Fruit fly (Drosophila melanogaster) whole organism, embryonic: ENCODE data around the gene CG11378.

Source experiments
- Atf6 ChIP-seq: fragments of 200-800 bp; sonication (Bioruptor generic); IDR thresholded peaks from 2 replicates; pipeline ENCODE4 v1.3.6; 2022; ENCODE audit warnings: missing biosample characterization, missing genetic modification characterization
- CG10267 ChIP-seq: fragments of 200-800 bp; sonication (Bioruptor generic); optimal IDR thresholded peaks from 2 replicates; lab custom pipeline; 2018; ENCODE audit warnings: missing biosample characterization, mild to moderate bottlenecking, missing genetic modification characterization, moderate library complexity
- CG11398 ChIP-seq: fragments of 200-800 bp; sonication (Bioruptor generic); optimal IDR thresholded peaks from 2 replicates; lab custom pipeline; 2016; ENCODE audit warnings: missing biosample characterization, missing genetic modification characterization
- CG11560 ChIP-seq: fragments of 200-800 bp; sonication (Bioruptor generic); IDR thresholded peaks from 3 replicates; pipeline ENCODE4 v1.3.6; 2022; ENCODE audit warnings: missing biosample characterization, missing genetic modification characterization
- CG12769 ChIP-seq: fragments of 200-800 bp; sonication (Bioruptor generic); optimal IDR thresholded peaks from 2 replicates; lab custom pipeline; 2019; ENCODE audit warnings: missing biosample characterization, mild to moderate bottlenecking, missing genetic modification characterization, moderate library complexity
- CG13296 ChIP-seq: fragments of 200-800 bp; sonication (Bioruptor generic); optimal IDR thresholded peaks from 3 replicates; lab custom pipeline; 2018; ENCODE audit warnings: missing biosample characterization, mild to moderate bottlenecking, missing genetic modification characterization
- CG14667 ChIP-seq: fragments of 200-800 bp; sonication (Bioruptor generic); IDR thresholded peaks from 2 replicates; pipeline ENCODE4 v1.3.6; 2022; ENCODE audit warnings: missing biosample characterization, missing genetic modification characterization
- CG1647 ChIP-seq: fragments of 200-800 bp; sonication (Bioruptor generic); optimal IDR thresholded peaks from 3 replicates; lab custom pipeline; 2016; ENCODE audit warnings: missing biosample characterization, missing genetic modification characterization
- CG17359 ChIP-seq: fragments of 200-800 bp; sonication (Bioruptor generic); optimal IDR thresholded peaks from 3 replicates; lab custom pipeline; 2018; ENCODE audit warnings: missing biosample characterization, mild to moderate bottlenecking, missing genetic modification characterization, moderate library complexity
- CG17912 ChIP-seq: fragments of 200-800 bp; sonication (Bioruptor generic); optimal IDR thresholded peaks from 2 replicates; lab custom pipeline; 2018; ENCODE audit warnings: missing biosample characterization, mild to moderate bottlenecking, missing genetic modification characterization
- CG18262 ChIP-seq: fragments of 200-800 bp; optimal IDR thresholded peaks from 3 replicates; lab custom pipeline; 2019; ENCODE audit warnings: missing biosample characterization, mild to moderate bottlenecking, missing genetic modification characterization, moderate library complexity
- CG1832 ChIP-seq: fragments of 200-800 bp; sonication (Bioruptor generic); optimal IDR thresholded peaks from 2 replicates; lab custom pipeline; 2017; ENCODE audit warnings: missing biosample characterization, mild to moderate bottlenecking, missing genetic modification characterization, inconsistent platforms
- CG2120 ChIP-seq: fragments of 200-800 bp; sonication (Bioruptor generic); optimal IDR thresholded peaks from 3 replicates; lab custom pipeline; 2016; ENCODE audit warnings: missing biosample characterization, missing genetic modification characterization
- CG2202 ChIP-seq: fragments of 200-800 bp; sonication (Bioruptor generic); optimal IDR thresholded peaks from 2 replicates; lab custom pipeline; 2018; ENCODE audit warnings: missing biosample characterization, mild to moderate bottlenecking, missing genetic modification characterization
- CG33213 ChIP-seq: fragments of 200-800 bp; sonication (Bioruptor generic); optimal IDR thresholded peaks from 3 replicates; lab custom pipeline; 2016; ENCODE audit warnings: missing biosample characterization, missing genetic modification characterization
- CG4360 ChIP-seq: fragments of 200-800 bp; sonication (Bioruptor generic); IDR thresholded peaks from 2 replicates; pipeline ENCODE4 v1.3.6; 2022; ENCODE audit warnings: missing biosample characterization, missing genetic modification characterization
- CG6683 ChIP-seq: fragments of 200-800 bp; sonication (Bioruptor generic); optimal IDR thresholded peaks from 2 replicates; lab custom pipeline; 2017; ENCODE audit warnings: missing biosample characterization, mild to moderate bottlenecking, missing genetic modification characterization, missing genetic modification reagents
- CG8290 ChIP-seq, 3 experiments: fragments of 200-800 bp; sonication (Bioruptor generic); optimal IDR thresholded peaks; 2 replicates each; lab custom pipeline; 2016 to 2019; ENCODE audit warnings: missing biosample characterization in 3 of 3, missing genetic modification characterization in 3 of 3, mild to moderate bottlenecking in 2 of 3, moderate library complexity in 1 of 3
- CG8478 ChIP-seq: fragments of >200 bp; optimal IDR thresholded peaks from 2 replicates; lab custom pipeline; 2018
- CG8924 ChIP-seq: fragments of 200-800 bp; optimal IDR thresholded peaks from 3 replicates; lab custom pipeline; 2019; ENCODE audit warnings: missing biosample characterization, mild to moderate bottlenecking, missing genetic modification characterization, moderate library complexity
- CG9817 ChIP-seq: fragments of 200-800 bp; sonication (Bioruptor generic); optimal IDR thresholded peaks from 2 replicates; lab custom pipeline; 2018; ENCODE audit warnings: missing biosample characterization, mild to moderate bottlenecking, missing genetic modification characterization, moderate library complexity
- Dip3 ChIP-seq: fragments of 200-800 bp; sonication (Bioruptor generic); optimal IDR thresholded peaks from 3 replicates; lab custom pipeline; 2016; ENCODE audit warnings: missing biosample characterization, missing genetic modification characterization
- Dll ChIP-seq: fragments of 200-800 bp; sonication (Bioruptor generic); IDR thresholded peaks from 4 replicates; pipeline ENCODE4 v1.3.6; 2022; ENCODE audit warnings: missing biosample characterization, missing genetic modification characterization; ENCODE audit not compliant: partially characterized antibody
- Dp ChIP-seq: fragments of 200-800 bp; sonication (Bioruptor generic); optimal IDR thresholded peaks from 2 replicates; lab custom pipeline; 2018; ENCODE audit warnings: missing biosample characterization, mild to moderate bottlenecking, missing genetic modification characterization, moderate library complexity
- Hsf ChIP-seq: fragments of 200-800 bp; sonication (Bioruptor generic); optimal IDR thresholded peaks from 3 replicates; lab custom pipeline; 2016; ENCODE audit warnings: missing biosample characterization, missing genetic modification characterization
- Side ChIP-seq: fragments of 200-800 bp; sonication (Bioruptor generic); optimal IDR thresholded peaks from 2 replicates; lab custom pipeline; 2016; ENCODE audit warnings: missing biosample characterization, missing genetic modification characterization
- Sry-β ChIP-seq: fragments of 200-800 bp; sonication (Bioruptor generic); optimal IDR thresholded peaks from 2 replicates; lab custom pipeline; 2018; ENCODE audit warnings: missing biosample characterization, mild to moderate bottlenecking, missing genetic modification characterization, moderate library complexity
- abd-A ChIP-seq: fragments of 200-800 bp; sonication (Bioruptor generic); optimal IDR thresholded peaks from 3 replicates; lab custom pipeline; 2019; ENCODE audit warnings: missing biosample characterization, mild to moderate bottlenecking, missing genetic modification characterization, moderate library complexity
- ash1 ChIP-seq: fragments of 200-800 bp; sonication (Bioruptor generic); optimal IDR thresholded peaks from 2 replicates; lab custom pipeline; 2018; ENCODE audit warnings: missing biosample characterization, mild to moderate bottlenecking, missing genetic modification characterization
- cad ChIP-seq: fragments of >200 bp; optimal IDR thresholded peaks from 2 replicates; lab custom pipeline; 2017; ENCODE audit warnings: missing biosample characterization, missing genetic modification characterization
- cg ChIP-seq: fragments of 200-800 bp; sonication (Bioruptor generic); optimal IDR thresholded peaks from 3 replicates; lab custom pipeline; 2019; ENCODE audit warnings: missing biosample characterization, mild to moderate bottlenecking, missing genetic modification characterization, moderate library complexity
- chm ChIP-seq: fragments of 200-800 bp; sonication (Bioruptor generic); IDR thresholded peaks from 2 replicates; pipeline ENCODE4 v1.3.6; 2022; ENCODE audit warnings: missing biosample characterization, missing genetic modification characterization
- cwo ChIP-seq: fragments of 200-800 bp; sonication (Bioruptor generic); optimal IDR thresholded peaks from 3 replicates; lab custom pipeline; 2017; ENCODE audit warnings: missing biosample characterization, missing genetic modification characterization, mild to moderate bottlenecking, moderate library complexity, missing genetic modification reagents
- da ChIP-seq: fragments of 200-800 bp; sonication (Bioruptor generic); optimal IDR thresholded peaks from 2 replicates; lab custom pipeline; 2016; ENCODE audit warnings: missing biosample characterization, missing genetic modification characterization
- dmrt11E ChIP-seq: fragments of 200-800 bp; sonication (Bioruptor generic); optimal IDR thresholded peaks from 3 replicates; lab custom pipeline; 2018; ENCODE audit warnings: missing biosample characterization, mild to moderate bottlenecking, missing genetic modification characterization, moderate library complexity
- fru ChIP-seq: fragments of >200 bp; optimal IDR thresholded peaks from 2 replicates; lab custom pipeline; 2017
- hb ChIP-seq: fragments of 200-800 bp; sonication (Bioruptor generic); IDR thresholded peaks from 3 replicates; pipeline ENCODE4 v1.3.6; 2022; ENCODE audit warnings: missing biosample characterization, missing genetic modification characterization; ENCODE audit not compliant: partially characterized antibody
- hbn ChIP-seq: fragments of 200-800 bp; sonication (Bioruptor generic); IDR thresholded peaks from 2 replicates; pipeline ENCODE4 v1.3.6; 2022; ENCODE audit warnings: missing biosample characterization, missing genetic modification characterization; ENCODE audit not compliant: partially characterized antibody
- hth ChIP-seq: fragments of >200 bp; optimal IDR thresholded peaks from 2 replicates; lab custom pipeline; 2017; ENCODE audit warnings: inconsistent platforms
- kni ChIP-seq: fragments of 200-800 bp; sonication (Bioruptor generic); optimal IDR thresholded peaks from 3 replicates; lab custom pipeline; 2017; ENCODE audit warnings: mild to moderate bottlenecking, missing biosample characterization, missing genetic modification reagents, missing genetic modification characterization
- knrl ChIP-seq: fragments of 200-800 bp; sonication (Bioruptor generic); IDR thresholded peaks from 3 replicates; pipeline ENCODE4 v1.3.6; 2022; ENCODE audit warnings: missing biosample characterization, missing genetic modification characterization; ENCODE audit not compliant: partially characterized antibody
- peb ChIP-seq: fragments of 200-800 bp; sonication (Bioruptor generic); IDR thresholded peaks from 2 replicates; pipeline ENCODE4 v1.3.6; 2022; ENCODE audit warnings: missing biosample characterization, missing genetic modification characterization
- pita ChIP-seq: fragments of 200-800 bp; sonication (Bioruptor generic); optimal IDR thresholded peaks from 2 replicates; lab custom pipeline; 2017; ENCODE audit warnings: missing biosample characterization, mild to moderate bottlenecking, missing genetic modification characterization
- prd ChIP-seq, 3 experiments: fragments of >200 bp in 2 of 3; fragments of 200-800 bp in 1 of 3; sonication (Bioruptor generic) in 1 of 3; optimal IDR thresholded peaks in 2 of 3; IDR thresholded peaks in 1 of 3; 2 replicates in 2 of 3; 3 replicates in 1 of 3; pipeline versions ENCODE4 v1.3.6 to Lab custom; 2017 to 2022; ENCODE audit warnings: missing biosample characterization in 1 of 3, missing genetic modification characterization in 1 of 3
- salm ChIP-seq: fragments of 200-800 bp; sonication (Bioruptor generic); optimal IDR thresholded peaks from 2 replicates; lab custom pipeline; 2018; ENCODE audit warnings: missing biosample characterization, mild to moderate bottlenecking, missing genetic modification characterization
- sc ChIP-seq, 3 experiments: fragments of >200 bp in 2 of 3; fragments of 200-800 bp in 1 of 3; sonication (Bioruptor generic) in 1 of 3; optimal IDR thresholded peaks; 2 replicates in 2 of 3; 3 replicates in 1 of 3; lab custom pipeline; 2017; ENCODE audit warnings: mild to moderate bottlenecking in 1 of 3, missing biosample characterization in 1 of 3, missing genetic modification characterization in 1 of 3, missing genetic modification reagents in 1 of 3
- shn ChIP-seq: fragments of 200-800 bp; sonication (Bioruptor generic); optimal IDR thresholded peaks from 3 replicates; lab custom pipeline; 2016; ENCODE audit warnings: missing biosample characterization, missing genetic modification characterization
- sob ChIP-seq: fragments of 200-800 bp; sonication (Bioruptor generic); IDR thresholded peaks from 2 replicates; pipeline ENCODE4 v1.3.6; 2022; ENCODE audit warnings: missing biosample characterization, missing genetic modification characterization
- stc ChIP-seq: fragments of 200-800 bp; sonication (Bioruptor generic); IDR thresholded peaks from 2 replicates; pipeline ENCODE4 v1.3.6; 2022; ENCODE audit warnings: missing biosample characterization, missing genetic modification characterization
- trem ChIP-seq: fragments of 200-800 bp; optimal IDR thresholded peaks from 3 replicates; lab custom pipeline; 2019; ENCODE audit warnings: missing biosample characterization, mild to moderate bottlenecking, missing genetic modification characterization, moderate library complexity

CG11378 gene

DNA sequence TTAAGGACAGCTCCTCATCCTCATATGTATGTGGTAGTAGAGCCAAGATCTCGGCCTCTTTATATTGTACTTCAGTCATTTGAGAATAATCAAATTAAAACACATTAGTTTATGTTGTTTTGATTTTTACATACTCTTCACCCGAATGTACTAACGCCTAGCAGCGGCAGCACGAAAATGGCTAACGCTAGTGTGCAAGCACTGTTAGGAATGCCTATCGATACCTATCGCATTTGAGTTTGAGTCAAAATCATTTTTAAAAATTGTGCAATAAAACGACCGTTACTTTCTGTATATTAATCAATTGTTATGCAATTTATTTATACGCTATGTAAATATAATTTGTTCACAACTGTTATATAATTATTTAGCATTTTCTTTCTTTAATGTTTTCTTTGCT is 44.4 kb downstream of the CG11378 start, which contains the start of gene CG11398 (continued):
- TF ChIP-seq CG9817 (no peak), Side (GFP tag; lab: Kevin White, UChicago) (no peak), CG18262 (tag; lab: Kevin White, UChicago) (no peak), salm (tag; lab: Kevin White, UChicago) (no peak), Hsf (GFP tag; lab: Kevin White, UChicago) (no peak), CG2120 (GFP tag; lab: Kevin White, UChicago) (no peak), CG13296 (GFP tag; lab: Kevin White, UChicago) (no peak), knrl (peak; percentile 80), trem (peak; percentile 81), CG8290 (GFP tag; optimal IDR thresholded peaks at IDR 0.05; lab: Kevin White, UChicago) (no peak), CG8290 (tag; optimal IDR thresholded peaks at IDR 0.05; lab: Kevin White, UChicago) (no peak), hbn (peak; percentile 77; the same call in 1 of the 2 replicates), CG17912 (GFP tag; lab: Kevin White, UChicago) (no peak), CG10267 (tag; lab: Kevin White, UChicago) (peak; percentile 79), CG33213 (GFP tag; lab: Kevin White, UChicago) (peak; percentile 55), CG6683 (GFP tag; lab: Kevin White, UChicago) (no peak), CG12769 (tag; lab: Kevin White, UChicago) (no peak), CG1647 (GFP tag; lab: Kevin White, UChicago) (no peak), dmrt11E (no peak), da (GFP tag; lab: Kevin White, UChicago) (no peak), sob (no peak), CG8924 (tag; lab: Kevin White, UChicago) (peak; percentile 10), Dip3 (GFP tag; lab: Kevin White, UChicago) (no peak), sc (optimal IDR thresholded peaks at IDR 0.05; lab: Kevin White, UChicago) (no peak), sc (GFP tag; optimal IDR thresholded peaks at IDR 0.05; lab: Kevin White, UChicago) (no peak), hb (GFP tag; lab: Robert Waterston, UW) (peak; percentile 56; the same call in 1 of the 3 replicates), ash1 (GFP tag; lab: Kevin White, UChicago) (no peak), CG8478 (lab: Kevin White, UChicago) (no peak), kni (no peak), hth (lab: Kevin White, UChicago) (no peak), cwo (GFP tag; lab: Kevin White, UChicago) (no peak), CG2202 (no peak), stc (GFP tag; lab: Robert Waterston, UW) (no peak), CG17359 (tag; lab: Kevin White, UChicago) (no peak), Dll (GFP tag; lab: Robert Waterston, UW) (peak; percentile 73), fru (lab: Kevin White, UChicago) (no peak), cg (GFP tag; lab: Kevin White, UChicago) (no peak), CG4360 (no peak), prd (optimal IDR thresholded peaks at IDR 0.05; lab: Kevin White, UChicago) (no peak), prd (GFP tag; IDR thresholded peaks at IDR 0.05; lab: Robert Waterston, UW) (no peak), shn (no peak), pita (GFP tag; lab: Kevin White, UChicago) (no peak), peb (no peak), CG14667 (GFP tag; lab: Robert Waterston, UW) (no peak), Dp (peak; percentile 76), Atf6 (GFP tag; lab: Robert Waterston, UW) (no peak), CG11560 (tag; lab: Robert Waterston, UW) (no peak), CG1832 (GFP tag; lab: Kevin White, UChicago) (no peak), abd-A (tag; lab: Kevin White, UChicago) (no peak), cad (GFP tag; lab: Kevin White, UChicago) (no peak), chm (GFP tag; lab: Robert Waterston, UW) (no peak), Sry-β (GFP tag; lab: Kevin White, UChicago) (no peak), CG11398 (GFP tag; lab: Kevin White, UChicago) (peak; percentile 7)
